Fruit fly (Drosophila melanogaster): ENCODE measurements around the gene lsn.

The lsn gene

DNA sequence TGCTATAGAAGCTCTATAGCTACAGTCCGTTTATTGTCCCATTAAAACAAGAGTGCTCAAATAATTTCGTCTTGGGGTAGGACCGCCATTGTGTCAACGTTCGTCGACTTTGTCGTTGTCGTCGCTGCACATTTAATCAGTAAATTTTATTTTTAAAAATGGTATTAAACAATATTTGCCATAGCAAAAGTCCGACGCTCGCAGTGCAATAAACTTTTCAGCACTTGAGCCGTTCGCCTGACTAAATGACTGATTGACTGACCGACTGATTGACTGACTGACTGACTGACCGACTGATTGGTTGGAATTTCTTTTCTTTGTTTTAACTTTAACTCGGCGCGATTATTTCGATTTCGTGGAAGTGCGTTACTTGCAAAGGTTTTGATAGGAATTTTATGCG is 25.0 kb downstream of the lsn start:
- TF ChIP-seq Ets98B (GFP tag; IDR thresholded peaks at IDR 0.05) (no peak), EcR (GFP tag; optimal IDR thresholded peaks at IDR 0.05) (peak; percentile 96), CG13204 (GFP tag; optimal IDR thresholded peaks at IDR 0.05) (peak; percentile 0), gl (tag; optimal IDR thresholded peaks at IDR 0.05) (no peak)

DNA sequence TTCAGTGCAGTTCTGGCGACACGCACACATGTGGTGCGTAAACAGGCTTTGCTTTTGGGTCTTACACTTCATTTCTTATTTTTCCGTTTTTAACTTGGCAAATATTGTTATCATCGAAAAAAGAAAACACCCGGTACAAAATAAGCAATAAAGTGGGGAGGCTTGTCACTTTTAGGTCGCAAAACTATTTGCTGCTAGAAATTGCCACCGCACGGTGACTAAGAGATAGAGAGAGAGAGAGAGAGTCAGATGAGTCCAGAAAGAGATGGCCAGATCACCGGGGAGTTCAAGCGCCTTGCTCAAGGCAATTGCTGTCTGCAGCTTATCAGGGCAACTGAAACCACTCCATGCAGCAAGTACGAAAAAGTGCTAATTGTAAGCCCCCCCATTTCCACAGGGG is 25.8 kb downstream of the lsn start:
- TF ChIP-seq CG12605 (GFP tag; IDR thresholded peaks at IDR 0.05) (no peak), rn (GFP tag; IDR thresholded peaks at IDR 0.05) (0 out of 2 replicates have a peak, but pooled peaks have one; percentile 16), EcR (GFP tag; optimal IDR thresholded peaks at IDR 0.05) (peak; percentile 89), CG14655 (GFP tag; optimal IDR thresholded peaks at IDR 0.05) (peak; percentile 32), Pif1B (GFP tag; optimal IDR thresholded peaks at IDR 0.05) (no peak)

DNA sequence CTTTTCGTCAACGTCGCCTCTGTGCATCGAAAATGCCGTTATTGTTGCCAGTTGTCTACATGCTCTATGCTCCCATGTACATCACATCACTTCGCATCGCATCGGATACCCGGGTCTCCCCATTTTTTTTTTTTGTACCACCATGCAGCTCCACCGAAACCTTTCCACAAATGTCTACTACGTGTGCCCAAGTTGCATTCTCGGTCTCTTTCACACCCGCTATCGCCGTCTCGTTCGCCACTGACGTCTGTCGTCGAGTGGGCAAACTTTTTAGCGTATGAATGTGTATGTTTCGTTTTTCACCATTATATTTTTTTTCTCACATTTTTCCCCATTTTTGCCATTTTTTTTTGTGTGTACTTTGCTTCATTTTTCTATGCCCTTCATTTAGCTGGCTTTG is 27.5 kb downstream of the lsn start:
- TF ChIP-seq gl (tag; optimal IDR thresholded peaks at IDR 0.05) (peak; percentile 8), CG10348 (GFP tag; IDR thresholded peaks at IDR 0.05) (no peak), CG8159 (tag; optimal IDR thresholded peaks at IDR 0.05) (no peak), CG13204 (GFP tag; optimal IDR thresholded peaks at IDR 0.05) (peak; percentile 51), Snoo (tag; optimal IDR thresholded peaks at IDR 0.05) (no peak), D1 (tag; optimal IDR thresholded peaks at IDR 0.05) (no peak), rn (GFP tag; IDR thresholded peaks at IDR 0.05) (no peak), CG8301 (tag; optimal IDR thresholded peaks at IDR 0.05) (no peak), CG34367 (tag; optimal IDR thresholded peaks at IDR 0.05) (no peak), CG15710 (tag; optimal IDR thresholded peaks at IDR 0.05) (peak; percentile 2), CG14655 (GFP tag; optimal IDR thresholded peaks at IDR 0.05) (no peak), CG4496 (GFP tag; IDR thresholded peaks at IDR 0.05) (peak; percentile 40; the same call in 1 of the 3 replicates), Pif1B (GFP tag; optimal IDR thresholded peaks at IDR 0.05) (peak; percentile 11), CG32121 (GFP tag; IDR thresholded peaks at IDR 0.05) (no peak), Ets98B (GFP tag; IDR thresholded peaks at IDR 0.05) (no peak), EcR (GFP tag; optimal IDR thresholded peaks at IDR 0.05) (no peak), Pif1A (GFP tag; optimal IDR thresholded peaks at IDR 0.05) (no peak), CG9948 (tag; optimal IDR thresholded peaks at IDR 0.05) (no peak), fd96Ca (GFP tag; IDR thresholded peaks at IDR 0.05) (no peak), CG17806 (tag; optimal IDR thresholded peaks at IDR 0.05) (no peak), CG12605 (GFP tag; IDR thresholded peaks at IDR 0.05) (no peak)

DNA sequence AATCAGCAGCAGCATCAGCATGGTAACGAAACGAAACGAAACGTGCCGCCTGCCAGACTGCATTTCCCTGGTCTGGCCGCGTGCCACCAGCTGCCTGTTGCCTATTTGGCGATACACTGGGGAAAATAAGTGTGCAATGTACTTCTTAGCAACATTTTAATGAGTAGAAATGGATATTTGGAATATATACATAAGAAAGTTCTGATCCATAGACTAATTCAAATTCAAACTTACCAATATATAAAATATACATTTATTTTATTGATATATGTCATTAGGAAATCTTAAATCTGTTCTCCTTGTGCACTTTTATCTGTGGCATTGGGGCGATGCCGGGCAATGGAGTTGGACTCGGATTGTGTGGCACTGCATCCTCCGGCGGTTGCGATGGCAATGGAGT is 29.0 kb downstream of the lsn start:
- 0 out of 2 replicates have a peak, but pooled peaks have one; percentile 29 for TF ChIP-seq CG10348 (GFP tag; IDR thresholded peaks at IDR 0.05)
- peak; percentile 59 for TF ChIP-seq CG13204 (GFP tag; optimal IDR thresholded peaks at IDR 0.05)
- peak; percentile 93 for TF ChIP-seq CG14655 (GFP tag; optimal IDR thresholded peaks at IDR 0.05)
- TF ChIP-seq Snoo (tag; optimal IDR thresholded peaks at IDR 0.05), result peak; percentile 32
- peak; percentile 86 for TF ChIP-seq CG32121 (GFP tag; IDR thresholded peaks at IDR 0.05)
- peak; percentile 80 for TF ChIP-seq D1 (tag; optimal IDR thresholded peaks at IDR 0.05)
- peak; percentile 84 for TF ChIP-seq CG12605 (GFP tag; IDR thresholded peaks at IDR 0.05)
- TF ChIP-seq CG17806 (tag; optimal IDR thresholded peaks at IDR 0.05), result peak; percentile 85
- TF ChIP-seq CG8301 (tag; optimal IDR thresholded peaks at IDR 0.05), result peak; percentile 92
- peak; percentile 90 for TF ChIP-seq CG4496 (GFP tag; IDR thresholded peaks at IDR 0.05)
- TF ChIP-seq Ets98B (GFP tag; IDR thresholded peaks at IDR 0.05), result peak; percentile 85
- TF ChIP-seq gl (tag; optimal IDR thresholded peaks at IDR 0.05), result peak; percentile 62
- TF ChIP-seq CG9948 (tag; optimal IDR thresholded peaks at IDR 0.05), result peak; percentile 87
- TF ChIP-seq CG8159 (tag; optimal IDR thresholded peaks at IDR 0.05), result peak; percentile 85
- peak; percentile 42 for TF ChIP-seq EcR (GFP tag; optimal IDR thresholded peaks at IDR 0.05)
- peak; percentile 78 for TF ChIP-seq CG34367 (tag; optimal IDR thresholded peaks at IDR 0.05)
- peak; percentile 80 for TF ChIP-seq CG15710 (tag; optimal IDR thresholded peaks at IDR 0.05)
- peak; percentile 78 for TF ChIP-seq rn (GFP tag; IDR thresholded peaks at IDR 0.05)
- TF ChIP-seq Pif1B (GFP tag; optimal IDR thresholded peaks at IDR 0.05), result peak; percentile 72
- peak; percentile 68; the same call in 2 of the 3 replicates for TF ChIP-seq fd96Ca (GFP tag; IDR thresholded peaks at IDR 0.05)
- TF ChIP-seq Pif1A (GFP tag; optimal IDR thresholded peaks at IDR 0.05), result peak; percentile 81

DNA sequence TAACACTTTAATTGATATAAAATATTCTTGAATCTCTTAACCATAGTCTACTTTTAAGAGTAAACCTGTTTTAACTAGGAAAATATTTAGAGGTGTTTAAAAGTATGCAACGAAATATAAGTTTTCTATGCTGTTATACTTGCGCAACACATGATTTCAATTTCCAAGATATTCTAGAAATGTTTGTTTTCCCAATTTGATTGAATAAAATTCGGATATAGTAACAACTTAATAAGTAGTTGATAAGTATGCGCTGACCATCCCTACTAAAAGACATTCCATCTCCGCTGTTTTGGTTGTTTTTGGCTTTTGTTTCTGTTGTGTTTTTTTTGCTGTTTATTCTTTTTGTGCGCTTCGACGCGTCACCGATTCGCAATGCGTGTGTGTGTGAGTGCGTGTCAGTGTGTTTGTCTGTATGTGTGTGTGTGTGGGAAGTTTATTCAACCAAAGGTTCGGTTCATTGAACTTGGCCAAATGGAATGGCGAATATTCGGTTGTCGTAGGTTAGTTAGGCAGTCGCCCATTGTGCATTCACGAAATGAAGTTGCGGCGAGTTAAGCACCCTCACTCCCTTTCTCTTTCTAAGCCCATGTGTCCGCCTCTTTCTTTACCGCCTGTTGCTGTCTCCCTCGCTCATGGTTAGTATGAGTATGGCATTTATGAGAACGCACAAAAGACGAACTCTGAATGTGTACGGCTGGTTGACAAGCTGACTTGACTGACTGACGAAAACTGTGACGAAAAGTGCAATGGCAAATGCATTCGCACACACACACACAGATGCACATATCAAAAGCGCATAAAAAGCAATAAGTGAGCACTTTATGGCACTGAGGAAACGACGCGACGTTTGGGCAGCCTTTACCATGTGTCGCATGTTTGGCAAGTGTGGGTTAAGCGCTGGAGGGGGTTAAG is 31.2 kb downstream of the lsn start:
- TF ChIP-seq CG9948 (tag; optimal IDR thresholded peaks at IDR 0.05), result peak; percentile 27
- 0 out of 3 replicates have a peak, but pooled peaks have one; percentile 9 for TF ChIP-seq fd96Ca (GFP tag; IDR thresholded peaks at IDR 0.05)
- TF ChIP-seq CG8301 (tag; optimal IDR thresholded peaks at IDR 0.05), result peak; percentile 22
- TF ChIP-seq Pif1B (GFP tag; optimal IDR thresholded peaks at IDR 0.05), result no peak
- 0 out of 2 replicates have a peak, but pooled peaks have one; percentile 13 for TF ChIP-seq Ets98B (GFP tag; IDR thresholded peaks at IDR 0.05)
- TF ChIP-seq rn (GFP tag; IDR thresholded peaks at IDR 0.05), result no peak
- TF ChIP-seq CG4496 (GFP tag; IDR thresholded peaks at IDR 0.05), result peak; percentile 41; the same call in 1 of the 3 replicates
- TF ChIP-seq Snoo (tag; optimal IDR thresholded peaks at IDR 0.05), result peak; percentile 3
- peak; percentile 56 for TF ChIP-seq CG8159 (tag; optimal IDR thresholded peaks at IDR 0.05)
- no peak for TF ChIP-seq D1 (tag; optimal IDR thresholded peaks at IDR 0.05)
- no peak for TF ChIP-seq CG32121 (GFP tag; IDR thresholded peaks at IDR 0.05)
- TF ChIP-seq CG17806 (tag; optimal IDR thresholded peaks at IDR 0.05), result peak; percentile 43
- TF ChIP-seq gl (tag; optimal IDR thresholded peaks at IDR 0.05), result peak; percentile 59
- peak; percentile 6 for TF ChIP-seq CG15710 (tag; optimal IDR thresholded peaks at IDR 0.05)
- TF ChIP-seq EcR (GFP tag; optimal IDR thresholded peaks at IDR 0.05), result peak; percentile 85
- peak; percentile 72 for TF ChIP-seq CG14655 (GFP tag; optimal IDR thresholded peaks at IDR 0.05)
- TF ChIP-seq CG12605 (GFP tag; IDR thresholded peaks at IDR 0.05), result peak; percentile 70
- peak; percentile 16 for TF ChIP-seq CG34367 (tag; optimal IDR thresholded peaks at IDR 0.05)
- TF ChIP-seq CG13204 (GFP tag; optimal IDR thresholded peaks at IDR 0.05), result no peak
- TF ChIP-seq CG10348 (GFP tag; IDR thresholded peaks at IDR 0.05), result no peak
- TF ChIP-seq Pif1A (GFP tag; optimal IDR thresholded peaks at IDR 0.05), result no peak
